Fruit fly (Drosophila melanogaster): ENCODE data around the gene CG8757.

Gene CG8757

DNA sequence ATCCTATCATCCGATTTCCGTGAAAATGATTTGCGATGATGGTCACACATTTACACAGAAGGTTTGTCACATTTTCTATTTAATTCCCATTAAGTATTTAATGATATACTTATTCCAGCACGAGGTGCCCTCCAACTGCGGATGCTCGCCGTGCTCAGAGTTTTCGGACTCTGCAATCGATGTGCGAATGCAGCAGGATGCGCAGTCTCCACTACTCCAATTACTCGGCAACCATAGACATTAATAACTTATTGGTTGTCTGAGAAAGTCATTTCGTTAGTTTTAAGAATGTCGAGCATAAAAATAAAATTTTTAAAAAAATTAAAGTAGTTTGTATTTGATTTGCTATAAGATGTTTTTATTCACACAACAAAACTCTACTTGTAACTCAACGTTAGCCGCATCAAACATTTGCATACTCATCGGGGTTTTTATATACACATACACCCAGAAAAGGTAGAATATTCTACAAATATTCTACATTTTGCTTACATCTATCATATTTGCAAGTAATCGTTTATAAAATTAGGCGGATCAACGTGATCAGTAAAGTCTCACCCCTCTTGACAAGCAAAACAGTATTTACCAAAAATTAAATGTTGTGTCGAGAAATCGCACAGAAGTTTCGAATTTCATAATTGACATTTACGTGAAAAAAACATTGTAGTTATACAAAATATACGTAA, 17.8 kb upstream of the CG8757 start (continued):
- TF ChIP-seq tna (GFP tag; IDR thresholded peaks at IDR 0.05; ENCODE audit: partially characterized antibody) (no peak), Fer2 (tag; optimal IDR thresholded peaks at IDR 0.05) (no peak), stwl (tag; optimal IDR thresholded peaks at IDR 0.05) (peak; percentile 28), exex (tag; optimal IDR thresholded peaks at IDR 0.05) (no peak), CG13123 (GFP tag; optimal IDR thresholded peaks at IDR 0.05) (no peak), CG12104 (GFP tag; optimal IDR thresholded peaks at IDR 0.05) (no peak), Hr39 (optimal IDR thresholded peaks at IDR 0.05) (no peak), CG11560 (tag; IDR thresholded peaks at IDR 0.05) (peak; percentile 47; the same call in 1 of the 3 replicates), pita (GFP tag; optimal IDR thresholded peaks at IDR 0.05) (peak; percentile 43), Sry-β (GFP tag; optimal IDR thresholded peaks at IDR 0.05) (no peak), Bgb (GFP tag; IDR thresholded peaks at IDR 0.05; ENCODE audit: partially characterized antibody) (peak; percentile 61; the same call in 1 of the 2 replicates), nau (GFP tag; optimal IDR thresholded peaks at IDR 0.05) (no peak), CG1233 (GFP tag; optimal IDR thresholded peaks at IDR 0.05) (no peak), CG9609 (GFP tag; optimal IDR thresholded peaks at IDR 0.05) (no peak), Ets65A (GFP tag) (peak; percentile 89), unc-4 (GFP tag; IDR thresholded peaks at IDR 0.05; ENCODE audit: partially characterized antibody) (no peak), insv (GFP tag; optimal IDR thresholded peaks at IDR 0.05) (no peak), sna (GFP tag; IDR thresholded peaks at IDR 0.05; ENCODE audit: partially characterized antibody) (no peak), CG3995 (GFP tag; optimal IDR thresholded peaks at IDR 0.05) (peak; percentile 72), D19B (GFP tag; optimal IDR thresholded peaks at IDR 0.05) (no peak), CG6813 (GFP tag; optimal IDR thresholded peaks at IDR 0.05) (no peak), CG4820 (GFP tag; optimal IDR thresholded peaks at IDR 0.05) (no peak), Spps (tag; optimal IDR thresholded peaks at IDR 0.05) (no peak), Ada2b (GFP tag; IDR thresholded peaks at IDR 0.05) (no peak), Fer3 (tag; optimal IDR thresholded peaks at IDR 0.05) (no peak), CG4854 (GFP tag; optimal IDR thresholded peaks at IDR 0.05) (no peak), CG2116 (GFP tag; optimal IDR thresholded peaks at IDR 0.05) (no peak), CG12299 (tag; optimal IDR thresholded peaks at IDR 0.05) (no peak), E2f2 (GFP tag; IDR thresholded peaks at IDR 0.05) (no peak), knrl (GFP tag; IDR thresholded peaks at IDR 0.05; ENCODE audit: partially characterized antibody) (peak; percentile 54; the same call in 2 of the 3 replicates), Hand (GFP tag; optimal IDR thresholded peaks at IDR 0.05) (no peak), ssp (GFP tag; IDR thresholded peaks at IDR 0.05) (no peak), CG4424 (GFP tag; optimal IDR thresholded peaks at IDR 0.05) (no peak), CG8944 (GFP tag; optimal IDR thresholded peaks at IDR 0.05) (no peak), Med (GFP tag) (no peak), gsb-n (tag; optimal IDR thresholded peaks at IDR 0.05) (no peak), repo (GFP tag; optimal IDR thresholded peaks at IDR 0.05) (no peak), jing (GFP tag; optimal IDR thresholded peaks at IDR 0.05) (no peak), CG4617 (GFP tag; optimal IDR thresholded peaks at IDR 0.05; ENCODE audit: borderline replicate concordance) (no peak), NC2β (GFP tag; optimal IDR thresholded peaks at IDR 0.05) (no peak), al (GFP tag; IDR thresholded peaks at IDR 0.05) (no peak), Dp (GFP tag; optimal IDR thresholded peaks at IDR 0.05) (no peak), bbx (GFP tag; IDR thresholded peaks at IDR 0.05; ENCODE audit: partially characterized antibody) (0 out of 2 replicates have a peak, but pooled peaks have one; percentile 11), vnd (GFP tag; IDR thresholded peaks at IDR 0.05; ENCODE audit: partially characterized antibody) (0 out of 3 replicates have a peak, but pooled peaks have one; percentile 40), CTCF (GFP tag; optimal IDR thresholded peaks at IDR 0.05) (peak; percentile 79), zen (tag; optimal IDR thresholded peaks at IDR 0.05) (peak; percentile 3), CoRest (tag; optimal IDR thresholded peaks at IDR 0.05) (no peak), CG30020 (tag; optimal IDR thresholded peaks at IDR 0.05) (no peak), Hr51 (GFP tag; optimal IDR thresholded peaks at IDR 0.05) (no peak)
